Fruit fly (Drosophila melanogaster): ENCODE measurements around the gene CG32983.
A peak's percentile ranks its signal among the peaks of the same experiment; 100 is the strongest.

CG32983 gene

dm6 chr2L:8860767-8861166 lies 4.9 kb upstream of the CG32983 start:
- TF ChIP-seq Dfd (GFP tag; optimal IDR thresholded peaks at IDR 0.05) (no peak), h (GFP tag; optimal IDR thresholded peaks at IDR 0.05) (peak; percentile 63), Abd-B (GFP tag; optimal IDR thresholded peaks at IDR 0.05) (no peak), pan (optimal IDR thresholded peaks at IDR 0.05) (no peak), Hr83 (GFP tag; optimal IDR thresholded peaks at IDR 0.05; ENCODE audit: poor library complexity, severe bottlenecking) (no peak), CG9705 (GFP tag; optimal IDR thresholded peaks at IDR 0.05) (peak; percentile 28), psq (GFP tag; optimal IDR thresholded peaks at IDR 0.05) (peak; percentile 34), br (GFP tag; optimal IDR thresholded peaks at IDR 0.05) (peak; percentile 13), Dif (GFP tag; optimal IDR thresholded peaks at IDR 0.05; ENCODE audit: partially characterized antibody) (no peak), OdsH (GFP tag; optimal IDR thresholded peaks at IDR 0.05) (peak; percentile 37), jim (GFP tag; optimal IDR thresholded peaks at IDR 0.05) (no peak), usp (GFP tag; optimal IDR thresholded peaks at IDR 0.05) (no peak), dl (GFP tag; optimal IDR thresholded peaks at IDR 0.05; ENCODE audit: insufficient read depth in 1 of 2, partially characterized antibody in 2 of 2) (no peak), Myc (optimal IDR thresholded peaks at IDR 0.05) (no peak), CG32264 (GFP tag; optimal IDR thresholded peaks at IDR 0.05) (no peak), rgr (GFP tag; optimal IDR thresholded peaks at IDR 0.05) (peak; percentile 44), Vsx2 (GFP tag; optimal IDR thresholded peaks at IDR 0.05; ENCODE audit: partially characterized antibody) (no peak), ey (GFP tag; optimal IDR thresholded peaks at IDR 0.05) (peak; percentile 45), Rel (GFP tag; optimal IDR thresholded peaks at IDR 0.05) (no peak), Rel (tag; optimal IDR thresholded peaks at IDR 0.05) (no peak), N (GFP tag; optimal IDR thresholded peaks at IDR 0.05) (no peak), dmrt93B (GFP tag; optimal IDR thresholded peaks at IDR 0.05) (peak; percentile 28), lola (GFP tag; optimal IDR thresholded peaks at IDR 0.05) (no peak), HLH106 (tag; optimal IDR thresholded peaks at IDR 0.05) (peak; percentile 68), foxo (GFP tag; optimal IDR thresholded peaks at IDR 0.05) (peak in 1 of 2 experiments; percentile 70), tai (GFP tag; optimal IDR thresholded peaks at IDR 0.05) (no peak), sv (GFP tag; optimal IDR thresholded peaks at IDR 0.05) (no peak), Sp1 (GFP tag; optimal IDR thresholded peaks at IDR 0.05) (peak; percentile 50), fru (GFP tag; optimal IDR thresholded peaks at IDR 0.05) (peak; percentile 49)

- TF ChIP-seq usp (GFP tag; optimal IDR thresholded peaks at IDR 0.05) (no peak), ey (GFP tag; optimal IDR thresholded peaks at IDR 0.05) (no peak), tai (GFP tag; optimal IDR thresholded peaks at IDR 0.05) (no peak), Jra (GFP tag; optimal IDR thresholded peaks at IDR 0.05) (no peak), dsf (GFP tag; optimal IDR thresholded peaks at IDR 0.05; ENCODE audit: borderline replicate concordance) (no peak), rgr (GFP tag; optimal IDR thresholded peaks at IDR 0.05) (no peak), woc (GFP tag; optimal IDR thresholded peaks at IDR 0.05) (no peak), CG9705 (GFP tag; optimal IDR thresholded peaks at IDR 0.05) (no peak), Myc (optimal IDR thresholded peaks at IDR 0.05) (no peak), GATAd (GFP tag; optimal IDR thresholded peaks at IDR 0.05) (no peak), Dif (GFP tag; optimal IDR thresholded peaks at IDR 0.05; ENCODE audit: partially characterized antibody) (no peak), HLH106 (tag; optimal IDR thresholded peaks at IDR 0.05) (no peak), brk (GFP tag; optimal IDR thresholded peaks at IDR 0.05) (no peak), Rel (GFP tag; optimal IDR thresholded peaks at IDR 0.05) (no peak), Rel (tag; optimal IDR thresholded peaks at IDR 0.05) (no peak), br (GFP tag; optimal IDR thresholded peaks at IDR 0.05) (no peak), h (GFP tag; optimal IDR thresholded peaks at IDR 0.05) (no peak), N (GFP tag; optimal IDR thresholded peaks at IDR 0.05) (no peak)
Measured at dm6 chr2L:8862476-8862875, 3.2 kb upstream of the CG32983 start, which contains the start of gene CG32986. Gene CG32986, plus strand, starts transcription at chr2L:8862776.

- TF ChIP-seq pan (optimal IDR thresholded peaks at IDR 0.05) = no peak
- TF ChIP-seq ey (GFP tag; optimal IDR thresholded peaks at IDR 0.05) = no peak
- TF ChIP-seq Mio (GFP tag; optimal IDR thresholded peaks at IDR 0.05) = no peak
- TF ChIP-seq jim (GFP tag; optimal IDR thresholded peaks at IDR 0.05) = no peak
- TF ChIP-seq Dif (GFP tag; optimal IDR thresholded peaks at IDR 0.05; ENCODE audit: partially characterized antibody) = no peak
- TF ChIP-seq h (GFP tag; optimal IDR thresholded peaks at IDR 0.05) = no peak
- TF ChIP-seq N (GFP tag; optimal IDR thresholded peaks at IDR 0.05) = no peak
- no peak for TF ChIP-seq lola (GFP tag; optimal IDR thresholded peaks at IDR 0.05)
- no peak for TF ChIP-seq CG32264 (GFP tag; optimal IDR thresholded peaks at IDR 0.05)
- TF ChIP-seq fru (GFP tag; optimal IDR thresholded peaks at IDR 0.05) = no peak
- TF ChIP-seq Hnf4 (GFP tag; optimal IDR thresholded peaks at IDR 0.05) = no peak
- TF ChIP-seq dl (GFP tag; optimal IDR thresholded peaks at IDR 0.05; ENCODE audit: insufficient read depth in 1 of 2, partially characterized antibody in 2 of 2) = no peak
- no peak for TF ChIP-seq tai (GFP tag; optimal IDR thresholded peaks at IDR 0.05)
- no peak for TF ChIP-seq br (GFP tag; optimal IDR thresholded peaks at IDR 0.05)
- no peak for TF ChIP-seq Dfd (GFP tag; optimal IDR thresholded peaks at IDR 0.05)
- no peak for TF ChIP-seq dsf (GFP tag; optimal IDR thresholded peaks at IDR 0.05; ENCODE audit: borderline replicate concordance)
- TF ChIP-seq Myc (optimal IDR thresholded peaks at IDR 0.05) = no peak
- TF ChIP-seq Vsx2 (GFP tag; optimal IDR thresholded peaks at IDR 0.05; ENCODE audit: partially characterized antibody) = no peak
- TF ChIP-seq CrebA (GFP tag; optimal IDR thresholded peaks at IDR 0.05; ENCODE audit: borderline replicate concordance) = no peak
- TF ChIP-seq Rel (GFP tag; optimal IDR thresholded peaks at IDR 0.05) = no peak
- TF ChIP-seq Rel (tag; optimal IDR thresholded peaks at IDR 0.05) = no peak
Measured at dm6 chr2L:8863511-8863910, 2.1 kb upstream of the CG32983 start, which contains the start of gene CG32987. Gene CG32987, plus strand, starts transcription at chr2L:8863811.

All from whole organism, wandering third instar larva.